Fruit fly (Drosophila melanogaster) whole organism, embryonic: ENCODE measurements around the gene CG14442.

Experiments
- Ada2b ChIP-seq: fragments of 200-800 bp; sonication (Bioruptor generic); IDR thresholded peaks from 2 replicates; pipeline ENCODE4 v1.3.6; 2022; ENCODE audit warnings: missing biosample characterization, missing genetic modification characterization
- BEAF-32 ChIP-seq: fragments of 200-800 bp; sonication (Bioruptor generic); optimal IDR thresholded peaks from 3 replicates; lab custom pipeline; 2017; ENCODE audit warnings: missing biosample characterization, missing genetic modification characterization, mild to moderate bottlenecking, moderate library complexity, missing genetic modification reagents
- Bgb ChIP-seq: fragments of 200-800 bp; sonication (Bioruptor generic); IDR thresholded peaks from 2 replicates; pipeline ENCODE4 v1.3.6; 2022; ENCODE audit warnings: missing biosample characterization, missing genetic modification characterization; ENCODE audit not compliant: partially characterized antibody
- CG11456 ChIP-seq: fragments of 200-800 bp; sonication (Bioruptor generic); IDR thresholded peaks from 3 replicates; pipeline ENCODE4 v1.3.6; 2022; ENCODE audit warnings: missing biosample characterization, missing genetic modification characterization
- CG14667 ChIP-seq: fragments of 200-800 bp; sonication (Bioruptor generic); IDR thresholded peaks from 2 replicates; pipeline ENCODE4 v1.3.6; 2022; ENCODE audit warnings: missing biosample characterization, missing genetic modification characterization
- CG14710 ChIP-seq: fragments of 200-800 bp; sonication (Bioruptor generic); optimal IDR thresholded peaks from 3 replicates; lab custom pipeline; 2019; ENCODE audit warnings: missing biosample characterization, mild to moderate bottlenecking, missing genetic modification characterization, moderate library complexity
- CG1603 ChIP-seq: fragments of 200-800 bp; sonication (Bioruptor generic); optimal IDR thresholded peaks from 2 replicates; lab custom pipeline; 2019; ENCODE audit warnings: missing biosample characterization, mild to moderate bottlenecking, missing genetic modification characterization, moderate library complexity
- CG16779 ChIP-seq: fragments of 200-800 bp; sonication (Bioruptor generic); IDR thresholded peaks from 2 replicates; pipeline ENCODE4 v1.3.6; 2022; ENCODE audit warnings: missing biosample characterization, missing genetic modification characterization
- CG17385 ChIP-seq: fragments of 200-800 bp; sonication (Bioruptor generic); optimal IDR thresholded peaks from 3 replicates; lab custom pipeline; 2018; ENCODE audit warnings: missing biosample characterization, mild to moderate bottlenecking, missing genetic modification characterization
- CG2120 ChIP-seq: fragments of 200-800 bp; sonication (Bioruptor generic); optimal IDR thresholded peaks from 3 replicates; lab custom pipeline; 2016; ENCODE audit warnings: missing biosample characterization, missing genetic modification characterization
- CG2129 ChIP-seq: fragments of 200-800 bp; sonication (Bioruptor generic); IDR thresholded peaks from 2 replicates; pipeline ENCODE4 v1.3.6; 2022; ENCODE audit warnings: missing biosample characterization, missing genetic modification characterization; ENCODE audit not compliant: partially characterized antibody
- CG32532 ChIP-seq: fragments of 200-800 bp; sonication (Bioruptor generic); IDR thresholded peaks from 2 replicates; pipeline ENCODE4 v1.3.6; 2022; ENCODE audit warnings: missing biosample characterization, missing genetic modification characterization
- CG32767 ChIP-seq: fragments of 200-800 bp; sonication (Bioruptor generic); IDR thresholded peaks from 2 replicates; pipeline ENCODE4 v1.3.6; 2022; ENCODE audit warnings: missing biosample characterization, missing genetic modification characterization
- CG34376 ChIP-seq: fragments of 200-800 bp; sonication (Bioruptor generic); optimal IDR thresholded peaks from 2 replicates; lab custom pipeline; 2018; ENCODE audit warnings: missing biosample characterization, mild to moderate bottlenecking, missing genetic modification characterization
- CG4707 ChIP-seq: fragments of 200-800 bp; sonication (Bioruptor generic); optimal IDR thresholded peaks from 2 replicates; lab custom pipeline; 2018; ENCODE audit warnings: missing biosample characterization, mild to moderate bottlenecking, missing genetic modification characterization, moderate library complexity
- CG6175 ChIP-seq: fragments of 200-800 bp; sonication (Bioruptor generic); IDR thresholded peaks from 3 replicates; pipeline ENCODE4 v1.3.6; 2022; ENCODE audit warnings: missing biosample characterization, missing genetic modification characterization
- CG6765 ChIP-seq: fragments of 200-800 bp; sonication (Bioruptor generic); optimal IDR thresholded peaks from 3 replicates; lab custom pipeline; 2017; ENCODE audit warnings: missing biosample characterization, mild to moderate bottlenecking, missing genetic modification characterization
- CG8281 ChIP-seq: fragments of 200-800 bp; sonication (Bioruptor generic); optimal IDR thresholded peaks from 2 replicates; lab custom pipeline; 2018; ENCODE audit warnings: missing biosample characterization, mild to moderate bottlenecking, missing genetic modification characterization, moderate library complexity
- CG8388 ChIP-seq: fragments of 200-800 bp; sonication (Bioruptor generic); optimal IDR thresholded peaks from 2 replicates; lab custom pipeline; 2019; ENCODE audit warnings: missing biosample characterization, mild to moderate bottlenecking, missing genetic modification characterization, moderate library complexity
- CG9817 ChIP-seq: fragments of 200-800 bp; sonication (Bioruptor generic); optimal IDR thresholded peaks from 2 replicates; lab custom pipeline; 2018; ENCODE audit warnings: missing biosample characterization, mild to moderate bottlenecking, missing genetic modification characterization, moderate library complexity
- CG9876 ChIP-seq: fragments of 200-800 bp; sonication (Bioruptor generic); optimal IDR thresholded peaks from 2 replicates; lab custom pipeline; 2016; ENCODE audit warnings: missing biosample characterization, missing genetic modification characterization
- Camta ChIP-seq: fragments of 200-800 bp; sonication (Bioruptor generic); optimal IDR thresholded peaks from 2 replicates; lab custom pipeline; 2016; ENCODE audit warnings: missing biosample characterization, missing genetic modification characterization
- D19A ChIP-seq: fragments of 200-800 bp; optimal IDR thresholded peaks from 3 replicates; lab custom pipeline; 2019; ENCODE audit warnings: missing biosample characterization, mild to moderate bottlenecking, missing genetic modification characterization, moderate library complexity
- Fer2 ChIP-seq: fragments of 200-800 bp; sonication (Bioruptor generic); optimal IDR thresholded peaks from 2 replicates; lab custom pipeline; 2018; ENCODE audit warnings: missing biosample characterization, mild to moderate bottlenecking, missing genetic modification characterization, moderate library complexity
- H2.0 ChIP-seq: fragments of 200-800 bp; sonication (Bioruptor generic); IDR thresholded peaks from 2 replicates; pipeline ENCODE4 v1.3.6; 2022; ENCODE audit warnings: missing biosample characterization, missing genetic modification characterization
- HHEX ChIP-seq: fragments of 200-800 bp; sonication (Bioruptor generic); optimal IDR thresholded peaks from 3 replicates; lab custom pipeline; 2017; ENCODE audit warnings: missing biosample characterization, mild to moderate bottlenecking, missing genetic modification characterization, missing genetic modification reagents
- HLH3B ChIP-seq: fragments of 200-800 bp; sonication (Bioruptor generic); IDR thresholded peaks from 2 replicates; pipeline ENCODE4 v1.3.6; 2022; ENCODE audit warnings: missing biosample characterization, missing genetic modification characterization
- Hr3 ChIP-seq: fragments of 200-800 bp; sonication (Bioruptor generic); optimal IDR thresholded peaks from 3 replicates; lab custom pipeline; 2016; ENCODE audit warnings: missing biosample characterization, missing genetic modification characterization
- Mad ChIP-seq: fragments of 200-800 bp; sonication (Bioruptor generic); optimal IDR thresholded peaks from 2 replicates; lab custom pipeline; 2016; ENCODE audit warnings: missing biosample characterization, missing genetic modification characterization
- Nf-YB ChIP-seq: fragments of 200-800 bp; sonication (Bioruptor generic); optimal IDR thresholded peaks from 3 replicates; lab custom pipeline; 2019; ENCODE audit warnings: missing biosample characterization, mild to moderate bottlenecking, missing genetic modification characterization, moderate library complexity
- Optix ChIP-seq: fragments of 200-800 bp; sonication (Bioruptor generic); IDR thresholded peaks from 3 replicates; pipeline ENCODE4 v1.3.6; 2022; ENCODE audit warnings: missing biosample characterization, missing genetic modification characterization
- Side ChIP-seq: fragments of 200-800 bp; sonication (Bioruptor generic); optimal IDR thresholded peaks from 2 replicates; lab custom pipeline; 2016; ENCODE audit warnings: missing biosample characterization, missing genetic modification characterization
- Xrp1 ChIP-seq: fragments of 200-800 bp; sonication (Bioruptor generic); IDR thresholded peaks from 2 replicates; pipeline ENCODE4 v1.3.6; 2022; ENCODE audit warnings: missing biosample characterization, missing genetic modification characterization
- abd-A ChIP-seq: fragments of 200-800 bp; sonication (Bioruptor generic); optimal IDR thresholded peaks from 3 replicates; lab custom pipeline; 2019; ENCODE audit warnings: missing biosample characterization, mild to moderate bottlenecking, missing genetic modification characterization, moderate library complexity
- al ChIP-seq: fragments of 200-800 bp; sonication (Bioruptor generic); IDR thresholded peaks from 2 replicates; pipeline ENCODE4 v1.3.6; 2022; ENCODE audit warnings: missing biosample characterization, missing genetic modification characterization
- disco-r ChIP-seq: fragments of 200-800 bp; sonication (Bioruptor generic); optimal IDR thresholded peaks from 2 replicates; lab custom pipeline; 2016; ENCODE audit warnings: missing biosample characterization, missing genetic modification characterization
- dpn ChIP-seq, 2 experiments: fragments of 200-800 bp; sonication (Bioruptor generic); optimal IDR thresholded peaks; 3 replicates each; lab custom pipeline; 2016; ENCODE audit warnings: missing biosample characterization in 2 of 2, missing genetic modification characterization in 2 of 2
- gce ChIP-seq: fragments of 200-800 bp; sonication (Bioruptor generic); IDR thresholded peaks from 3 replicates; pipeline ENCODE4 v1.3.6; 2022; ENCODE audit warnings: missing biosample characterization, missing genetic modification characterization
- gro ChIP-seq: fragments of 200-800 bp; sonication (Bioruptor generic); optimal IDR thresholded peaks from 2 replicates; lab custom pipeline; 2016; ENCODE audit warnings: missing biosample characterization, missing genetic modification characterization
- her ChIP-seq: fragments of 200-800 bp; sonication (Bioruptor generic); optimal IDR thresholded peaks from 2 replicates; lab custom pipeline; 2016; ENCODE audit warnings: missing biosample characterization, missing genetic modification characterization
- lov ChIP-seq, 2 experiments: fragments of 200-800 bp in 1 of 2; fragments of >200 bp in 1 of 2; sonication (Bioruptor generic) in 1 of 2; IDR thresholded peaks in 1 of 2; optimal IDR thresholded peaks in 1 of 2; 2 replicates in 1 of 2; 3 replicates in 1 of 2; pipeline versions ENCODE4 v1.3.6 to Lab custom; 2017 to 2022; ENCODE audit warnings: missing biosample characterization in 1 of 2, missing genetic modification characterization in 1 of 2
- mam ChIP-seq: fragments of 200-800 bp; sonication (Bioruptor generic); optimal IDR thresholded peaks from 3 replicates; lab custom pipeline; 2016; ENCODE audit warnings: missing biosample characterization, missing genetic modification characterization
- nmo ChIP-seq: fragments of 200-800 bp; sonication (Bioruptor generic); optimal IDR thresholded peaks from 2 replicates; lab custom pipeline; 2018; ENCODE audit warnings: missing biosample characterization, mild to moderate bottlenecking, missing genetic modification characterization, moderate library complexity
- oc ChIP-seq: fragments of 200-800 bp; sonication (Bioruptor generic); optimal IDR thresholded peaks from 2 replicates; lab custom pipeline; 2018; ENCODE audit warnings: missing biosample characterization, mild to moderate bottlenecking, missing genetic modification characterization, moderate library complexity
- pb ChIP-seq: fragments of 200-800 bp; sonication (Bioruptor generic); optimal IDR thresholded peaks from 3 replicates; lab custom pipeline; 2016; ENCODE audit warnings: missing biosample characterization, missing genetic modification characterization
- psq ChIP-seq: fragments of 200-800 bp; sonication (Bioruptor generic); optimal IDR thresholded peaks from 2 replicates; lab custom pipeline; 2017; ENCODE audit warnings: missing biosample characterization, missing genetic modification characterization
- seq ChIP-seq: fragments of 200-800 bp; sonication (Bioruptor generic); IDR thresholded peaks from 2 replicates; pipeline ENCODE4 v1.3.6; 2022; ENCODE audit warnings: missing biosample characterization, missing genetic modification characterization
- sim ChIP-seq: fragments of 200-800 bp; sonication (Bioruptor generic); IDR thresholded peaks from 2 replicates; pipeline ENCODE4 v1.3.6; 2022; ENCODE audit warnings: missing biosample characterization, missing genetic modification characterization
- slp2 ChIP-seq: fragments of 200-800 bp; sonication (Bioruptor generic); optimal IDR thresholded peaks from 2 replicates; lab custom pipeline; 2016; ENCODE audit warnings: missing biosample characterization, missing genetic modification characterization
- ttk ChIP-seq: fragments of 200-800 bp; sonication (Bioruptor generic); IDR thresholded peaks from 2 replicates; pipeline ENCODE4 v2.1.2; 2022; ENCODE audit warnings: missing biosample characterization, missing genetic modification characterization

Gene CG14442

DNA sequence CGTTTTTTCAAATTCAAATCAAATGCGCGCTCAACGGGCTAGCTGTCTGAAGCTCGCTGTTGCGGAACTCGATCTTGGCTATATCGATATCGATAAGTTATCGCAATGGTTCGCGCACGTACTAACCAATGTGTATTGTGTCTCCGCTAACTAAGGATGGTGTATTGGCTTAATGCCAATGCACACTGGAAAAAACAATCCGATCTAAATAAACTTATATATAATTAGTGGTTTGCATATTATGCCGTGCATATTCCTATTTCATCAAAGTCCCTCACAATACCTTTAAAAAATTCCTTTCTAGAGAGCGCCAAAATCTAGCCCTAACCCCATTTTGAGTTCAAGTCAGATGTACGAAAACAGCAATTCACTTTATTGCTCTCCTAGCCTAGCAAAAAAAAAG is 46.4 kb upstream of the CG14442 start (continued):
- TF ChIP-seq CG9817 (tag; lab: Kevin White, UChicago) (peak; percentile 12), D19A (no peak), disco-r (no peak), abd-A (tag; lab: Kevin White, UChicago) (no peak), CG2120 (GFP tag; lab: Kevin White, UChicago) (peak; percentile 57), CG16779 (0 out of 2 replicates have a peak, but pooled peaks have one; percentile 32), gce (GFP tag; lab: Robert Waterston, UW) (peak; percentile 50; the same call in 1 of the 3 replicates), CG4707 (GFP tag; lab: Kevin White, UChicago) (peak; percentile 9), BEAF-32 (GFP tag; lab: Kevin White, UChicago) (peak; percentile 78), CG8388 (GFP tag; lab: Kevin White, UChicago) (peak; percentile 18), Mad (GFP tag; lab: Kevin White, UChicago) (peak; percentile 45), CG9876 (no peak), Nf-YB (GFP tag; lab: Kevin White, UChicago) (peak; percentile 1), nmo (peak; percentile 39), CG11456 (peak; percentile 50; the same call in 1 of the 3 replicates), CG6175 (GFP tag; lab: Robert Waterston, UW) (no peak), H2.0 (GFP tag; lab: Robert Waterston, UW) (peak; percentile 50), CG32532 (GFP tag; lab: Robert Waterston, UW) (peak; percentile 74; the same call in 1 of the 2 replicates), sim (GFP tag; lab: Robert Waterston, UW) (no peak), CG8281 (no peak), mam (GFP tag; lab: Kevin White, UChicago) (peak; percentile 48), Ada2b (GFP tag; lab: Robert Waterston, UW) (peak; percentile 48), pb (no peak), CG32767 (GFP tag; lab: Robert Waterston, UW) (no peak), gro (GFP tag; lab: Kevin White, UChicago) (peak; percentile 56), Side (GFP tag; lab: Kevin White, UChicago) (peak; percentile 8), CG14667 (GFP tag; lab: Robert Waterston, UW) (no peak), CG17385 (GFP tag; lab: Kevin White, UChicago) (peak; percentile 32), Xrp1 (GFP tag; lab: Robert Waterston, UW) (peak; percentile 56), CG6765 (no peak), Camta (peak; percentile 39), Optix (peak; percentile 44; the same call in 1 of the 3 replicates), Fer2 (no peak), HLH3B (GFP tag; lab: Robert Waterston, UW) (peak; percentile 53), CG34376 (no peak), CG1603 (peak; percentile 87), al (GFP tag; lab: Robert Waterston, UW) (peak; percentile 13; the same call in 1 of the 2 replicates), HHEX (peak; percentile 39), her (GFP tag; lab: Kevin White, UChicago) (no peak), slp2 (GFP tag; lab: Kevin White, UChicago) (no peak), lov (optimal IDR thresholded peaks at IDR 0.05; lab: Kevin White, UChicago) (no peak), lov (GFP tag; IDR thresholded peaks at IDR 0.05; lab: Robert Waterston, UW) (0 out of 3 replicates have a peak, but pooled peaks have one; percentile 48), Hr3 (peak; percentile 15), Bgb (GFP tag; lab: Robert Waterston, UW) (peak; percentile 85), seq (GFP tag; lab: Robert Waterston, UW) (no peak), psq (GFP tag; lab: Kevin White, UChicago) (no peak), CG14710 (tag; lab: Kevin White, UChicago) (peak; percentile 67), CG2129 (GFP tag; lab: Robert Waterston, UW) (0 out of 2 replicates have a peak, but pooled peaks have one; percentile 14), dpn (GFP tag; optimal IDR thresholded peaks at IDR 0.05; lab: Kevin White, UChicago) (peak; percentile 45 to 65), oc (tag; lab: Kevin White, UChicago) (no peak), ttk (no peak)
